Fruit fly (Drosophila melanogaster) whole organism, embryonic: Measurements from ENCODE around the gene Ir25a.

Experiments used
- CG16779 ChIP-seq: fragments of 200-800 bp; sonication (Bioruptor generic); IDR thresholded peaks from 2 replicates; pipeline ENCODE4 v1.3.6; 2022; ENCODE audit warnings: missing biosample characterization, missing genetic modification characterization
- Ets97D ChIP-seq: fragments of 200-800 bp; sonication (Bioruptor generic); optimal IDR thresholded peaks from 3 replicates; lab custom pipeline; 2016; ENCODE audit warnings: missing biosample characterization, missing genetic modification characterization
- HLH3B ChIP-seq: fragments of 200-800 bp; sonication (Bioruptor generic); IDR thresholded peaks from 2 replicates; pipeline ENCODE4 v1.3.6; 2022; ENCODE audit warnings: missing biosample characterization, missing genetic modification characterization
- Meics ChIP-seq: fragments of 200-800 bp; sonication (Bioruptor generic); optimal IDR thresholded peaks from 2 replicates; lab custom pipeline; 2017; ENCODE audit warnings: missing biosample characterization, mild to moderate bottlenecking, missing genetic modification characterization
- Taf1 ChIP-seq: fragments of 200-800 bp; sonication (Bioruptor generic); IDR thresholded peaks from 2 replicates; pipeline ENCODE4 v1.3.6; 2022; ENCODE audit warnings: missing biosample characterization, missing genetic modification characterization
- lola ChIP-seq, 3 experiments: fragments of >200 bp in 2 of 3; fragments of 200-800 bp in 1 of 3; sonication (Bioruptor generic) in 1 of 3; optimal IDR thresholded peaks; 2 replicates each; lab custom pipeline; 2017 to 2019; ENCODE audit warnings: missing biosample characterization in 3 of 3, missing genetic modification characterization in 3 of 3, mild to moderate bottlenecking in 1 of 3, moderate library complexity in 1 of 3

dm6 chr2L:4820448-4821318 is 14.4 kb downstream of the Ir25a start:
- TF ChIP-seq Ets97D (GFP tag; lab: Kevin White, UChicago) (no peak), HLH3B (GFP tag; lab: Robert Waterston, UW) (peak; percentile 44; the same call in 1 of the 2 replicates), Meics (GFP tag; lab: Kevin White, UChicago) (no peak), Taf1 (no peak; the same call in 1 of the 2 replicates), CG16779 (GFP tag; lab: Robert Waterston, UW) (no peak), lola (GFP tag; optimal IDR thresholded peaks at IDR 0.05; lab: Kevin White, UChicago) (peak in 1 of 3 experiments; percentile 73)
